Fruit fly (Drosophila melanogaster) whole organism, embryonic: ENCODE data around the gene Jhbp11.
A peak's percentile ranks its signal among the peaks of the same experiment; 100 is the strongest.

ENCODE experiments used
- CG10209 ChIP-seq: fragments of 200-800 bp; sonication (Bioruptor generic); optimal IDR thresholded peaks from 3 replicates; lab custom pipeline; 2017; ENCODE audit warnings: missing biosample characterization, mild to moderate bottlenecking, missing genetic modification characterization, missing genetic modification reagents
- CG10979 ChIP-seq: fragments of 200-800 bp; sonication (Bioruptor generic); optimal IDR thresholded peaks from 2 replicates; lab custom pipeline; 2018; ENCODE audit warnings: missing biosample characterization, mild to moderate bottlenecking, missing genetic modification characterization, moderate library complexity
- CG11093 ChIP-seq: fragments of 200-800 bp; sonication (Bioruptor generic); IDR thresholded peaks from 3 replicates; pipeline ENCODE4 v1.3.6; 2022; ENCODE audit warnings: missing biosample characterization, missing genetic modification characterization
- CG11560 ChIP-seq: fragments of 200-800 bp; sonication (Bioruptor generic); IDR thresholded peaks from 3 replicates; pipeline ENCODE4 v1.3.6; 2022; ENCODE audit warnings: missing biosample characterization, missing genetic modification characterization
- CG12659 ChIP-seq: fragments of 200-800 bp; sonication (Bioruptor generic); optimal IDR thresholded peaks from 3 replicates; lab custom pipeline; 2017; ENCODE audit warnings: mild to moderate bottlenecking, missing biosample characterization, missing genetic modification reagents, missing genetic modification characterization
- CG14014 ChIP-seq: fragments of 200-800 bp; sonication (Bioruptor generic); IDR thresholded peaks from 2 replicates; pipeline ENCODE4 v1.3.6; 2022; ENCODE audit warnings: missing biosample characterization, missing genetic modification characterization
- CG14050 ChIP-seq: fragments of 200-800 bp; sonication (Bioruptor generic); IDR thresholded peaks from 3 replicates; pipeline ENCODE4 v1.3.6; 2022; ENCODE audit warnings: missing biosample characterization, missing genetic modification characterization
- CG14441 ChIP-seq: fragments of 200-800 bp; sonication (Bioruptor generic); IDR thresholded peaks from 2 replicates; pipeline ENCODE4 v1.3.6; 2022; ENCODE audit warnings: missing biosample characterization, missing genetic modification characterization
- CG1529 ChIP-seq: fragments of 200-800 bp; sonication (Bioruptor generic); optimal IDR thresholded peaks from 3 replicates; lab custom pipeline; 2018; ENCODE audit warnings: missing biosample characterization, missing genetic modification characterization
- CG15479 ChIP-seq: fragments of 200-800 bp; sonication (Bioruptor generic); optimal IDR thresholded peaks from 3 replicates; lab custom pipeline; 2019; ENCODE audit warnings: missing biosample characterization, mild to moderate bottlenecking, missing genetic modification characterization, moderate library complexity
- CG1647 ChIP-seq: fragments of 200-800 bp; sonication (Bioruptor generic); optimal IDR thresholded peaks from 3 replicates; lab custom pipeline; 2016; ENCODE audit warnings: missing biosample characterization, missing genetic modification characterization
- CG17186 ChIP-seq: fragments of 200-800 bp; sonication (Bioruptor generic); optimal IDR thresholded peaks from 3 replicates; lab custom pipeline; 2017; ENCODE audit warnings: missing biosample characterization, missing genetic modification reagents, missing genetic modification characterization
- CG18262 ChIP-seq: fragments of 200-800 bp; optimal IDR thresholded peaks from 3 replicates; lab custom pipeline; 2019; ENCODE audit warnings: missing biosample characterization, mild to moderate bottlenecking, missing genetic modification characterization, moderate library complexity
- CG1832 ChIP-seq: fragments of 200-800 bp; sonication (Bioruptor generic); optimal IDR thresholded peaks from 2 replicates; lab custom pipeline; 2017; ENCODE audit warnings: missing biosample characterization, mild to moderate bottlenecking, missing genetic modification characterization, inconsistent platforms
- CG2116 ChIP-seq: fragments of 200-800 bp; sonication (Bioruptor generic); optimal IDR thresholded peaks from 3 replicates; lab custom pipeline; 2018; ENCODE audit warnings: missing biosample characterization, mild to moderate bottlenecking, missing genetic modification characterization
- CG9797 ChIP-seq: fragments of 200-800 bp; sonication (Bioruptor generic); optimal IDR thresholded peaks from 3 replicates; lab custom pipeline; 2018; ENCODE audit warnings: missing biosample characterization, mild to moderate bottlenecking, missing genetic modification characterization
- CG9817 ChIP-seq: fragments of 200-800 bp; sonication (Bioruptor generic); optimal IDR thresholded peaks from 2 replicates; lab custom pipeline; 2018; ENCODE audit warnings: missing biosample characterization, mild to moderate bottlenecking, missing genetic modification characterization, moderate library complexity
- CoRest ChIP-seq: fragments of 200-800 bp; sonication (Bioruptor generic); optimal IDR thresholded peaks from 3 replicates; lab custom pipeline; 2018; ENCODE audit warnings: missing biosample characterization, mild to moderate bottlenecking, missing genetic modification characterization, moderate library complexity
- Dip3 ChIP-seq: fragments of 200-800 bp; sonication (Bioruptor generic); optimal IDR thresholded peaks from 3 replicates; lab custom pipeline; 2016; ENCODE audit warnings: missing biosample characterization, missing genetic modification characterization
- Dll ChIP-seq: fragments of 200-800 bp; sonication (Bioruptor generic); IDR thresholded peaks from 4 replicates; pipeline ENCODE4 v1.3.6; 2022; ENCODE audit warnings: missing biosample characterization, missing genetic modification characterization; ENCODE audit not compliant: partially characterized antibody
- Drgx ChIP-seq: fragments of 200-800 bp; sonication (Bioruptor generic); IDR thresholded peaks from 2 replicates; pipeline ENCODE4 v1.3.6; 2022; ENCODE audit warnings: missing biosample characterization, missing genetic modification characterization
- Gsc ChIP-seq: fragments of 200-800 bp; sonication (Bioruptor generic); IDR thresholded peaks from 2 replicates; pipeline ENCODE4 v1.3.6; 2022; ENCODE audit warnings: missing biosample characterization, missing genetic modification characterization
- Hey ChIP-seq: fragments of 200-800 bp; sonication (Bioruptor generic); optimal IDR thresholded peaks from 3 replicates; lab custom pipeline; 2018; ENCODE audit warnings: missing biosample characterization, mild to moderate bottlenecking, missing genetic modification characterization
- Lim3 ChIP-seq: fragments of 200-800 bp; sonication (Bioruptor generic); IDR thresholded peaks from 2 replicates; pipeline ENCODE4 v1.3.6; 2022; ENCODE audit warnings: missing biosample characterization, missing genetic modification characterization
- Rx ChIP-seq: fragments of 200-800 bp; sonication (Bioruptor generic); IDR thresholded peaks from 2 replicates; pipeline ENCODE4 v1.3.6; 2022; ENCODE audit warnings: missing biosample characterization, missing genetic modification characterization
- Sin3A ChIP-seq: fragments of >200 bp; optimal IDR thresholded peaks from 2 replicates; lab custom pipeline; 2018
- Xbp1 ChIP-seq: fragments of 200-800 bp; sonication (Bioruptor generic); optimal IDR thresholded peaks from 3 replicates; lab custom pipeline; 2016; ENCODE audit warnings: missing biosample characterization, mild to moderate bottlenecking, missing genetic modification characterization
- YL-1 ChIP-seq: fragments of 200-800 bp; sonication (Bioruptor generic); optimal IDR thresholded peaks from 3 replicates; lab custom pipeline; 2017; ENCODE audit warnings: missing biosample characterization, mild to moderate bottlenecking, missing genetic modification characterization
- ash1 ChIP-seq: fragments of 200-800 bp; sonication (Bioruptor generic); optimal IDR thresholded peaks from 2 replicates; lab custom pipeline; 2018; ENCODE audit warnings: missing biosample characterization, mild to moderate bottlenecking, missing genetic modification characterization
- bab2 ChIP-seq: fragments of 200-800 bp; sonication (Bioruptor generic); optimal IDR thresholded peaks from 2 replicates; lab custom pipeline; 2016; ENCODE audit warnings: missing biosample characterization, missing genetic modification characterization
- cas ChIP-seq: fragments of 200-800 bp; sonication (Bioruptor generic); IDR thresholded peaks from 2 replicates; pipeline ENCODE4 v1.3.6; 2022; ENCODE audit warnings: missing biosample characterization, missing genetic modification characterization
- chinmo ChIP-seq: fragments of 200-800 bp; sonication (Bioruptor generic); IDR thresholded peaks from 4 replicates; pipeline ENCODE4 v1.3.6; 2022; ENCODE audit warnings: missing biosample characterization, missing genetic modification characterization; ENCODE audit not compliant: partially characterized antibody
- crc ChIP-seq: fragments of 200-800 bp; sonication (Bioruptor generic); optimal IDR thresholded peaks from 2 replicates; lab custom pipeline; 2016; ENCODE audit warnings: missing biosample characterization, missing genetic modification characterization
- croc ChIP-seq: fragments of 200-800 bp; sonication (Bioruptor generic); conservative IDR thresholded peaks from 3 replicates; pipeline ENCODE4 v1.3.6; 2022; ENCODE audit warnings: missing biosample characterization, missing genetic modification characterization
- danr ChIP-seq: fragments of 200-800 bp; sonication (Bioruptor generic); IDR thresholded peaks from 2 replicates; pipeline ENCODE4 v1.3.6; 2022; ENCODE audit warnings: missing biosample characterization, missing genetic modification characterization
- eve ChIP-seq, 2 experiments: fragments of >200 bp; optimal IDR thresholded peaks; 2 replicates each; lab custom pipeline; 2017; ENCODE audit warnings: missing biosample characterization in 2 of 2, missing genetic modification characterization in 2 of 2
- grau ChIP-seq: fragments of 200-800 bp; optimal IDR thresholded peaks from 3 replicates; lab custom pipeline; 2019; ENCODE audit warnings: missing biosample characterization, mild to moderate bottlenecking, missing genetic modification characterization, moderate library complexity
- h ChIP-seq: fragments of >200 bp; optimal IDR thresholded peaks from 2 replicates; lab custom pipeline; 2017
- hth ChIP-seq: fragments of >200 bp; optimal IDR thresholded peaks from 2 replicates; lab custom pipeline; 2017; ENCODE audit warnings: inconsistent platforms
- jigr1 ChIP-seq: fragments of 200-800 bp; sonication (Bioruptor generic); IDR thresholded peaks from 3 replicates; pipeline ENCODE4 v1.3.6; 2022; ENCODE audit warnings: missing biosample characterization, missing genetic modification characterization
- lov ChIP-seq, 2 experiments: fragments of 200-800 bp in 1 of 2; fragments of >200 bp in 1 of 2; sonication (Bioruptor generic) in 1 of 2; IDR thresholded peaks in 1 of 2; optimal IDR thresholded peaks in 1 of 2; 2 replicates in 1 of 2; 3 replicates in 1 of 2; pipeline versions ENCODE4 v1.3.6 to Lab custom; 2017 to 2022; ENCODE audit warnings: missing biosample characterization in 1 of 2, missing genetic modification characterization in 1 of 2
- nau ChIP-seq: fragments of 200-800 bp; sonication (Bioruptor generic); optimal IDR thresholded peaks from 3 replicates; lab custom pipeline; 2017; ENCODE audit warnings: missing biosample characterization, mild to moderate bottlenecking, missing genetic modification characterization, missing genetic modification reagents
- nerfin-1 ChIP-seq: fragments of 200-800 bp; sonication (Bioruptor generic); optimal IDR thresholded peaks from 3 replicates; lab custom pipeline; 2019; ENCODE audit warnings: missing biosample characterization, mild to moderate bottlenecking, missing genetic modification characterization, moderate library complexity
- nerfin-2 ChIP-seq: fragments of 200-800 bp; sonication (Bioruptor generic); IDR thresholded peaks from 2 replicates; pipeline ENCODE4 v1.3.6; 2022; ENCODE audit warnings: missing biosample characterization, missing genetic modification characterization; ENCODE audit not compliant: partially characterized antibody
- p53 ChIP-seq: fragments of 200-800 bp; sonication (Bioruptor generic); optimal IDR thresholded peaks from 2 replicates; lab custom pipeline; 2016; ENCODE audit warnings: missing biosample characterization, missing genetic modification characterization
- sd ChIP-seq: fragments of 200-800 bp; sonication (Bioruptor generic); optimal IDR thresholded peaks from 3 replicates; lab custom pipeline; 2018; ENCODE audit warnings: missing biosample characterization, mild to moderate bottlenecking, missing genetic modification characterization, moderate library complexity
- sens ChIP-seq: fragments of 200-800 bp; sonication (Bioruptor generic); peaks from one replicate; lab custom pipeline; 2016; ENCODE audit warnings: missing biosample characterization, missing genetic modification characterization
- sens-2 ChIP-seq: fragments of 200-800 bp; sonication (Bioruptor generic); IDR thresholded peaks from 2 replicates; pipeline ENCODE4 v1.3.6; 2022; ENCODE audit warnings: missing biosample characterization, missing genetic modification characterization
- sisA ChIP-seq: fragments of 200-800 bp; sonication (Bioruptor generic); IDR thresholded peaks from 2 replicates; pipeline ENCODE4 v1.3.6; 2022; ENCODE audit warnings: missing biosample characterization, missing genetic modification characterization

The Jhbp11 gene

DNA sequence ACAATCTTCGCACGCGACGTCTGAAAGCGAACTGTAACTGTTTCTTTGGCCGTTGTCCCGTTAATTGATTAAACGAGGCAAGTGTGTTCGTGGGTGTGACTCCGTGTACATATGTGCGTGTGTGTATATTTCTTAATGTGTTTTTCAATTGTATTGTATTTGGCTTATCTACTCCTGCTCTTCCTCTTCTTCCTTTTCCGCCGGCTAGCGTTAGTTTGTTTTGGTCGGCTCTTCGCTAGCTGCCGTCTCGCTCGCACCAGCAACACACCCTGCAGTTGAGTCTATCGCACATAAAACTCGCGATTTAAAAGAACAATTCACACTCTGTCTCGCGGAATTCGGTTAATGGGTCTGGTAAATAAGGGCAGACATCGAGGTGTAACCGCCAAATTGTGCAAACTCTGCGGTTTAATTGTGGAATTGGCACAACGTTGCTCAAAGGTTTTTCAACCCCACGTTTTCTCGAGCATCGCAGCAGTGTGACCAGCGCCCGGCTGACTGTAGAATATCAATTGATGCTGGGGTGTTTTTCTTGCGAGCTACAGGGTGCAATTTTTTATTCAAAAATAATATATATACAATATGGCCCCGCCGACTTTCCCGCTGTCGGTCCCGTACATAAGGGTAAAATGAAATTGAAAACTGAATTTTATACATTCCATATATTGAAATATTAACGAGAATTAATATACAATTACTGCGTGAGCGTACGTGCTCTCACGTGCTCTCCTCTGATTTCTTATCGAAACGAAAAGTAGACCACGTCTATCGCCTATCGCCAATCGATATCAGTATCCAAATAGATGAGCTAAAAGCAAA lies 11.0 kb downstream of the Jhbp11 start, which contains the start of the genes gb and CG5815 (continued):
- TF ChIP-seq Lim3 (GFP tag; lab: Robert Waterston, UW), result peak; percentile 60; the same call in 1 of the 2 replicates
- peak; percentile 93 for TF ChIP-seq YL-1
- peak; percentile 91 for TF ChIP-seq Drgx (GFP tag; lab: Robert Waterston, UW)
- TF ChIP-seq CG14050, result peak; percentile 82
- TF ChIP-seq CG14441 (GFP tag; lab: Robert Waterston, UW), result peak; percentile 93
- TF ChIP-seq CG12659, result peak; percentile 96
- TF ChIP-seq grau (tag; lab: Kevin White, UChicago), result peak; percentile 91
- peak; percentile 38 for TF ChIP-seq Hey (tag; lab: Kevin White, UChicago)
- TF ChIP-seq Rx (GFP tag; lab: Robert Waterston, UW), result peak; percentile 86
- TF ChIP-seq CoRest, result peak; percentile 95
- no peak for TF ChIP-seq eve (GFP tag; optimal IDR thresholded peaks at IDR 0.05; lab: Kevin White, UChicago)
- TF ChIP-seq Gsc, result no peak
- peak; percentile 82 for TF ChIP-seq Sin3A (lab: Kevin White, UChicago)
- peak; percentile 91 for TF ChIP-seq CG1647 (GFP tag; lab: Kevin White, UChicago)
- peak; percentile 73 for TF ChIP-seq CG1529 (GFP tag; lab: Kevin White, UChicago)
- peak; percentile 68; the same call in 1 of the 3 replicates for TF ChIP-seq jigr1 (GFP tag; lab: Robert Waterston, UW)
- peak; percentile 93 for TF ChIP-seq CG14014 (GFP tag; lab: Robert Waterston, UW)
- TF ChIP-seq ash1 (GFP tag; lab: Kevin White, UChicago), result no peak
- peak; percentile 87 for TF ChIP-seq CG18262 (tag; lab: Kevin White, UChicago)
- TF ChIP-seq CG15479 (GFP tag; lab: Kevin White, UChicago), result peak; percentile 88
- TF ChIP-seq Dll (GFP tag; lab: Robert Waterston, UW), result peak; percentile 98
- TF ChIP-seq CG10979 (tag; lab: Kevin White, UChicago), result peak; percentile 83
- peak; percentile 83 for TF ChIP-seq Dip3 (GFP tag; lab: Kevin White, UChicago)
- TF ChIP-seq bab2, result peak; percentile 85
- TF ChIP-seq CG1832 (GFP tag; lab: Kevin White, UChicago), result peak; percentile 77
- TF ChIP-seq CG11560 (tag; lab: Robert Waterston, UW), result peak; percentile 75; the same call in 2 of the 3 replicates
- TF ChIP-seq sens-2 (GFP tag; lab: Robert Waterston, UW), result peak; percentile 73; the same call in 1 of the 2 replicates
- TF ChIP-seq lov (optimal IDR thresholded peaks at IDR 0.05; lab: Kevin White, UChicago), result no peak
- peak; percentile 20; the same call in 1 of the 3 replicates for TF ChIP-seq lov (GFP tag; IDR thresholded peaks at IDR 0.05; lab: Robert Waterston, UW)
- no peak for TF ChIP-seq hth (lab: Kevin White, UChicago)
- TF ChIP-seq CG10209 (GFP tag; lab: Kevin White, UChicago), result peak; percentile 89
- no peak for TF ChIP-seq nau (GFP tag; lab: Kevin White, UChicago)
- TF ChIP-seq p53, result no peak
- peak; percentile 65 for TF ChIP-seq CG17186 (GFP tag; lab: Kevin White, UChicago)
- TF ChIP-seq CG9797 (GFP tag; lab: Kevin White, UChicago), result peak; percentile 83
- peak; percentile 74 for TF ChIP-seq danr (GFP tag; lab: Robert Waterston, UW)
- TF ChIP-seq chinmo (GFP tag; lab: Robert Waterston, UW), result peak; percentile 74; the same call in 2 of the 4 replicates
- peak; percentile 79 for TF ChIP-seq nerfin-1
- TF ChIP-seq h, result no peak
- peak; percentile 73 for TF ChIP-seq CG11093 (GFP tag; lab: Robert Waterston, UW)
- no peak for TF ChIP-seq sd (tag; lab: Kevin White, UChicago)
- TF ChIP-seq Xbp1 (GFP tag; lab: Kevin White, UChicago), result peak; percentile 94
- peak; percentile 79 for TF ChIP-seq croc (GFP tag; lab: Robert Waterston, UW)
- peak; percentile 97 for TF ChIP-seq sens (GFP tag; lab: Kevin White, UChicago)
- peak; percentile 49 for TF ChIP-seq crc (GFP tag; lab: Kevin White, UChicago)
- TF ChIP-seq sisA (GFP tag; lab: Robert Waterston, UW), result peak; percentile 88
- peak; percentile 91 for TF ChIP-seq CG9817 (tag; lab: Kevin White, UChicago)
- TF ChIP-seq nerfin-2, result peak; percentile 94
- peak; percentile 88 for TF ChIP-seq cas (GFP tag; lab: Robert Waterston, UW)
- TF ChIP-seq CG2116 (GFP tag; lab: Kevin White, UChicago), result peak; percentile 92
